Fruit fly (Drosophila melanogaster) whole organism, wandering third instar larva: ENCODE measurements around the gene snsl.
A peak's percentile ranks its signal among the peaks of the same experiment; 100 is the strongest.

Source experiments
- Abd-B ChIP-seq: fragments of >200 bp; optimal IDR thresholded peaks from 2 replicates; lab custom pipeline; 2017; ENCODE audit warnings: missing biosample characterization, missing genetic modification characterization
- CG32264 ChIP-seq: fragments of 200-800 bp; sonication (Bioruptor generic); optimal IDR thresholded peaks from 2 replicates; lab custom pipeline; 2016; ENCODE audit warnings: missing biosample characterization, missing genetic modification characterization
- CG9705 ChIP-seq: fragments of 200-800 bp; sonication (Bioruptor generic); optimal IDR thresholded peaks from 2 replicates; lab custom pipeline; 2018; ENCODE audit warnings: missing biosample characterization, mild to moderate bottlenecking, missing genetic modification characterization
- CrebA ChIP-seq: fragments of 200-800 bp; sonication (Bioruptor generic); optimal IDR thresholded peaks from 2 replicates; lab custom pipeline; 2016; ENCODE audit warnings: missing biosample characterization, mild to moderate bottlenecking, missing genetic modification characterization, borderline replicate concordance
- Dfd ChIP-seq: fragments of >200 bp; optimal IDR thresholded peaks from 2 replicates; lab custom pipeline; 2017; ENCODE audit warnings: missing biosample characterization, missing genetic modification characterization
- Dif ChIP-seq: fragments of 200-275, 200-300 bp; sonication (Bioruptor generic); optimal IDR thresholded peaks from 2 replicates; lab custom pipeline; 2018; ENCODE audit warnings: missing biosample characterization, missing genetic modification characterization; ENCODE audit not compliant: partially characterized antibody
- GATAd ChIP-seq: sonication (Bioruptor generic); optimal IDR thresholded peaks from 2 replicates; lab custom pipeline; 2016; ENCODE audit warnings: missing biosample characterization, missing genetic modification characterization
- HLH106 ChIP-seq: fragments of 200-800 bp; optimal IDR thresholded peaks from 3 replicates; lab custom pipeline; 2019; ENCODE audit warnings: missing biosample characterization, mild to moderate bottlenecking, missing genetic modification characterization, moderate library complexity
- Hnf4 ChIP-seq: fragments of 200-800 bp; sonication (Bioruptor generic); optimal IDR thresholded peaks from 2 replicates; lab custom pipeline; 2016; ENCODE audit warnings: missing biosample characterization, mild to moderate bottlenecking, missing genetic modification characterization
- Hr78 ChIP-seq: fragments of >200 bp; optimal IDR thresholded peaks from 2 replicates; lab custom pipeline; 2017; ENCODE audit warnings: missing biosample characterization, missing genetic modification characterization
- Hr83 ChIP-seq: fragments of 200-300 bp; sonication (Bioruptor generic); optimal IDR thresholded peaks from 2 replicates; lab custom pipeline; 2016; ENCODE audit warnings: missing biosample characterization, mild to moderate bottlenecking, missing genetic modification characterization, moderate library complexity; ENCODE audit not compliant: poor library complexity, severe bottlenecking
- Jra ChIP-seq: sonication (Bioruptor generic); optimal IDR thresholded peaks from 2 replicates; lab custom pipeline; 2016; ENCODE audit warnings: missing biosample characterization, missing genetic modification characterization
- Mio ChIP-seq: sonication (Bioruptor generic); optimal IDR thresholded peaks from 2 replicates; lab custom pipeline; 2016; ENCODE audit warnings: missing biosample characterization, missing genetic modification characterization
- Myc ChIP-seq: fragments of >200 bp; optimal IDR thresholded peaks from 2 replicates; lab custom pipeline; 2017
- N ChIP-seq: fragments of >200 bp; optimal IDR thresholded peaks from 2 replicates; lab custom pipeline; 2018; ENCODE audit warnings: missing biosample characterization, missing external identifiers, missing genetic modification characterization
- OdsH ChIP-seq: fragments of 200-800 bp; sonication (Bioruptor generic); optimal IDR thresholded peaks from 2 replicates; lab custom pipeline; 2016; ENCODE audit warnings: missing biosample characterization, mild to moderate bottlenecking, missing genetic modification characterization
- Rel ChIP-seq, 2 experiments: fragments of 200-800 bp; sonication (Bioruptor generic) in 1 of 2; optimal IDR thresholded peaks; 2 replicates in 1 of 2; 3 replicates in 1 of 2; lab custom pipeline; 2016 to 2019; ENCODE audit warnings: mild to moderate bottlenecking in 2 of 2, missing biosample characterization in 2 of 2, missing genetic modification characterization in 2 of 2, moderate library complexity in 1 of 2
- Sp1 ChIP-seq: fragments of 200-800 bp; sonication (Bioruptor generic); optimal IDR thresholded peaks from 3 replicates; lab custom pipeline; 2019; ENCODE audit warnings: missing biosample characterization, mild to moderate bottlenecking, missing genetic modification characterization, moderate library complexity
- Vsx2 ChIP-seq: fragments of 200-300, 225-300 bp; sonication (Bioruptor generic); optimal IDR thresholded peaks from 2 replicates; lab custom pipeline; 2018; ENCODE audit warnings: missing biosample characterization, missing genetic modification characterization; ENCODE audit not compliant: partially characterized antibody
- br ChIP-seq: fragments of 200-800 bp; sonication (Bioruptor generic); optimal IDR thresholded peaks from 2 replicates; lab custom pipeline; 2016; ENCODE audit warnings: missing biosample characterization, missing genetic modification characterization
- brk ChIP-seq: fragments of 200-800 bp; sonication (Bioruptor generic); optimal IDR thresholded peaks from 2 replicates; lab custom pipeline; 2016; ENCODE audit warnings: missing biosample characterization, mild to moderate bottlenecking, missing genetic modification characterization
- dl ChIP-seq, 2 experiments: fragments of 175-275, 200-275 bp in 1 of 2; fragments of 200-275 bp in 1 of 2; sonication (Bioruptor generic); optimal IDR thresholded peaks; lab custom pipeline; 2018; ENCODE audit warnings: mild to moderate bottlenecking in 2 of 2, missing biosample characterization in 2 of 2, missing genetic modification characterization in 2 of 2, moderate library complexity in 2 of 2; ENCODE audit not compliant: partially characterized antibody in 2 of 2, insufficient read depth in 1 of 2
- dmrt93B ChIP-seq: fragments of 200-800 bp; sonication (Bioruptor generic); optimal IDR thresholded peaks from 2 replicates; lab custom pipeline; 2018; ENCODE audit warnings: missing biosample characterization, mild to moderate bottlenecking, missing genetic modification characterization
- dsf ChIP-seq: sonication (Bioruptor generic); optimal IDR thresholded peaks from 2 replicates; lab custom pipeline; 2016; ENCODE audit warnings: missing biosample characterization, missing genetic modification characterization, borderline replicate concordance
- ey ChIP-seq: fragments of 200-800 bp; sonication (Bioruptor generic); optimal IDR thresholded peaks from 2 replicates; lab custom pipeline; 2016; ENCODE audit warnings: missing biosample characterization, missing genetic modification characterization
- foxo ChIP-seq, 2 experiments: fragments of 200-800 bp; sonication (Bioruptor generic); optimal IDR thresholded peaks; 2 replicates in 1 of 2; 3 replicates in 1 of 2; lab custom pipeline; 2016 to 2017; ENCODE audit warnings: missing biosample characterization in 2 of 2, missing genetic modification characterization in 2 of 2
- fru ChIP-seq: fragments of 200-800 bp; sonication (Bioruptor generic); optimal IDR thresholded peaks from 3 replicates; lab custom pipeline; 2016; ENCODE audit warnings: missing biosample characterization, mild to moderate bottlenecking, missing genetic modification characterization
- h ChIP-seq: fragments of 200-800 bp; sonication (Bioruptor generic); optimal IDR thresholded peaks from 3 replicates; lab custom pipeline; 2016; ENCODE audit warnings: missing biosample characterization, mild to moderate bottlenecking, missing genetic modification characterization
- jim ChIP-seq: fragments of 175-275, 200-325 bp; sonication (Bioruptor generic); optimal IDR thresholded peaks from 2 replicates; lab custom pipeline; 2016; ENCODE audit warnings: missing biosample characterization, mild to moderate bottlenecking, missing genetic modification characterization
- pan ChIP-seq: fragments of >200 bp; optimal IDR thresholded peaks from 2 replicates; lab custom pipeline; 2017
- psq ChIP-seq: fragments of 200-800 bp; sonication (Bioruptor generic); optimal IDR thresholded peaks from 3 replicates; lab custom pipeline; 2017; ENCODE audit warnings: missing biosample characterization, mild to moderate bottlenecking, missing genetic modification characterization, moderate library complexity
- rgr ChIP-seq: fragments of 200-800 bp; sonication (Bioruptor generic); optimal IDR thresholded peaks from 3 replicates; lab custom pipeline; 2016; ENCODE audit warnings: missing biosample characterization, mild to moderate bottlenecking, missing genetic modification characterization
- sage ChIP-seq: fragments of 200-800 bp; sonication (Bioruptor generic); optimal IDR thresholded peaks from 2 replicates; lab custom pipeline; 2016; ENCODE audit warnings: missing biosample characterization, mild to moderate bottlenecking, missing genetic modification characterization
- sv ChIP-seq: fragments of 200-800 bp; sonication (Bioruptor generic); optimal IDR thresholded peaks from 3 replicates; lab custom pipeline; 2016; ENCODE audit warnings: missing biosample characterization, missing genetic modification characterization
- tai ChIP-seq: sonication (Bioruptor generic); optimal IDR thresholded peaks from 2 replicates; lab custom pipeline; 2016; ENCODE audit warnings: missing biosample characterization, missing genetic modification characterization
- usp ChIP-seq: fragments of >200 bp; optimal IDR thresholded peaks from 2 replicates; lab custom pipeline; 2017; ENCODE audit warnings: missing biosample characterization, missing genetic modification characterization
- woc ChIP-seq: sonication (Bioruptor generic); optimal IDR thresholded peaks from 2 replicates; lab custom pipeline; 2016; ENCODE audit warnings: missing biosample characterization, mild to moderate bottlenecking, missing genetic modification characterization

The snsl gene

DNA sequence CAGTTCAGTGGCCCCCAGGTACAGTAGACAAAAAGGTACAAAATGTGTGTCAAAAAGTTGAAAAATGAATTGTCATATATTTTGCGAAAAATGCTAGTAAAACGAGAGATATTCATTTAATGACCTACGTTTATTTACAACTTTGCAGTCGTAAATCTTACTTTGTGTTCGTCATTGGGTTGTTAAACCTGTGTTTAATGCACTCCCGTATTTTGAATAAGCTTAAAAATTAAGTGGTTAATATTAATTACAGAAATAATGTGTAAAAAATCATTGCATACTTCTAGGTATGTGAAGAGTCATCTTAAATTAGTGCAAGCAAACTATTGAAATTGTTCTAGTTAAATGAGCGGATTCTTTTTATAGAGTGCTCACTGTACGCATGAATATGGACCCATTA, 18.0 kb downstream of the snsl start:
- TF ChIP-seq Abd-B (GFP tag; lab: Kevin White, UChicago), result no peak
- no peak for TF ChIP-seq jim
- peak; percentile 14 for TF ChIP-seq HLH106 (tag; lab: Kevin White, UChicago)
- no peak for TF ChIP-seq sv (GFP tag; lab: Kevin White, UChicago)
- TF ChIP-seq Hnf4 (GFP tag; lab: Kevin White, UChicago), result no peak
- no peak for TF ChIP-seq psq (GFP tag; lab: Kevin White, UChicago)
- TF ChIP-seq Hr83, result no peak

DNA sequence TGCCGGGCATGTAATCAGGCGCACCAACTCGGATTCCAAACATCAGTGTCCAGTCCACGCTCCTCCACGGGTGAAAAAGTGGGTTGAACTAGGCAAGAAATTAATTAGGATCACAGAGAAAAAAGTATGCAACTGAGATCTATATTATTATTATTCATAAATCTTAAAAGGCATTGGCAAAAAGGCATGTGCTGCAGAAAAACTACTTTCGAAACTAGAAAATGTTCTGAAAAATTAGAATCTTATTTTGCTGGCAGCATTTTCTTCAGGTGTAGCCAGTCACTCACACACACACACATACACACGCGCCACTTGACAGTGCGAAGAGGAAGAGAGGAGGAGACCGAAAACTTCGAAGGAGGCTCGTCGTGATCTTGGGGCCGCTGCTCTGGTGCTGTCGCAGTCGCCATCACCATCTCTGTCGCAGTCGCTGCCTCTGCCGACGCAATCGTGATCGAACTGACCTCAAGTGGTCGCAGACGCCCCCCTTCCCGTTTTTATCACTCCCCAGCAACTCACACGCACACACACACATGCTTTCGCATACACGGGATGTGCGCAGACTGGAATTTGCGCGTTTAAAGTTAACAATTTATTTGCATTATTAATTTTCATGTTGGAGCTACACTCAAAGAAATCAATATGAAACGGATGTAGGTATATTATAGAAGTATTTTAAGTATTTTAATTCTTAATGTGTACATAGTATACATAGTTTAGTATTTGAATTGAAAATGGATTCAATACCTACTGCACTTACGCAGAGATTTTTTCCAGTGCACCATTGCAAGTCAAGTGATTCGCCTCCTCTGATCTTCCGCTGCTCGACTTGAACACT, 19.0 kb downstream of the snsl start:
- peak; percentile 19 for TF ChIP-seq Dfd (GFP tag; lab: Kevin White, UChicago)
- TF ChIP-seq fru (GFP tag; lab: Kevin White, UChicago), result peak; percentile 86
- TF ChIP-seq Rel (GFP tag; optimal IDR thresholded peaks at IDR 0.05; lab: Kevin White, UChicago), result no peak
- TF ChIP-seq Rel (tag; optimal IDR thresholded peaks at IDR 0.05; lab: Kevin White, UChicago), result peak; percentile 73
- TF ChIP-seq Vsx2 (GFP tag; lab: Kevin White, UChicago), result no peak
- peak; percentile 91 for TF ChIP-seq psq (GFP tag; lab: Kevin White, UChicago)
- TF ChIP-seq ey, result peak; percentile 88
- TF ChIP-seq dl (GFP tag; optimal IDR thresholded peaks at IDR 0.05; lab: Kevin White, UChicago; ENCODE audit: insufficient read depth in 1 of 2, partially characterized antibody in 2 of 2), result no peak
- no peak for TF ChIP-seq Dif (GFP tag; lab: Kevin White, UChicago)
- TF ChIP-seq pan (lab: Kevin White, UChicago), result no peak
- TF ChIP-seq rgr (GFP tag; lab: Kevin White, UChicago), result peak; percentile 93
- TF ChIP-seq foxo (GFP tag; optimal IDR thresholded peaks at IDR 0.05; lab: Kevin White, UChicago), result peak in 1 of 2 experiments; percentile 91
- TF ChIP-seq Hr78 (GFP tag; lab: Kevin White, UChicago), result no peak
- peak; percentile 89 for TF ChIP-seq sage
- peak; percentile 81 for TF ChIP-seq CG9705
- TF ChIP-seq br (GFP tag; lab: Kevin White, UChicago), result peak; percentile 86
- peak; percentile 92 for TF ChIP-seq OdsH (GFP tag; lab: Kevin White, UChicago)
- TF ChIP-seq jim, result no peak
- peak; percentile 76 for TF ChIP-seq Jra (GFP tag; lab: Kevin White, UChicago)
- peak; percentile 94 for TF ChIP-seq h
- peak; percentile 86 for TF ChIP-seq dmrt93B (GFP tag; lab: Kevin White, UChicago)
- no peak for TF ChIP-seq N (GFP tag; lab: Kevin White, UChicago)
- TF ChIP-seq GATAd, result peak; percentile 82
- peak; percentile 65 for TF ChIP-seq woc
- peak; percentile 91 for TF ChIP-seq Sp1
- TF ChIP-seq tai (GFP tag; lab: Kevin White, UChicago), result peak; percentile 82
- peak; percentile 90 for TF ChIP-seq Hnf4 (GFP tag; lab: Kevin White, UChicago)
- peak; percentile 81 for TF ChIP-seq dsf (GFP tag; lab: Kevin White, UChicago)
- TF ChIP-seq Mio (GFP tag; lab: Kevin White, UChicago), result peak; percentile 31
- no peak for TF ChIP-seq Myc
- peak; percentile 96 for TF ChIP-seq HLH106 (tag; lab: Kevin White, UChicago)
- peak; percentile 63 for TF ChIP-seq Hr83
- TF ChIP-seq CG32264 (GFP tag; lab: Kevin White, UChicago), result peak; percentile 66
- TF ChIP-seq usp, result no peak
- TF ChIP-seq CrebA (GFP tag; lab: Kevin White, UChicago), result no peak
- TF ChIP-seq sv (GFP tag; lab: Kevin White, UChicago), result no peak
- TF ChIP-seq brk (GFP tag; lab: Kevin White, UChicago), result peak; percentile 79
